Worm (Caenorhabditis elegans) whole organism, L4 larva: ENCODE data around the gene B0547.2.
A peak's percentile ranks its signal among the peaks of the same experiment; 100 is the strongest.

ENCODE experiments used
- F10B5.3 ChIP-seq: sonication (generic microtip); optimal IDR thresholded peaks from 2 replicates; lab custom pipeline; 2016; ENCODE audit warnings: mild to moderate bottlenecking, missing genetic modification characterization, missing compliant biosample characterization
- F26F4.8 ChIP-seq: fragments of 200-800 bp; sonication (Bioruptor generic); conservative IDR thresholded peaks from 2 replicates; pipeline ENCODE4 v1.3.6; 2022; ENCODE audit warnings: missing genetic modification characterization, missing compliant biosample characterization
- T20F7.1 ChIP-seq: fragments of 200-800 bp; sonication (Bioruptor generic); optimal IDR thresholded peaks from 2 replicates; lab custom pipeline; 2018; ENCODE audit warnings: mild to moderate bottlenecking, missing genetic modification characterization, missing compliant biosample characterization
- T26A8.4 ChIP-seq: fragments of 200-800 bp; sonication (Bioruptor generic); IDR thresholded peaks from 2 replicates; pipeline ENCODE4 v1.3.6; 2022; ENCODE audit warnings: missing genetic modification characterization, missing compliant biosample characterization
- aha-1 ChIP-seq: fragments of 150-350 bp; peaks from one replicate; lab custom pipeline; 2014; ENCODE audit warnings: missing biosample characterization, missing genetic modification characterization
- aly-2 ChIP-seq: sonication (generic microtip); optimal IDR thresholded peaks from 2 replicates; lab custom pipeline; 2018; ENCODE audit warnings: missing biosample characterization, missing genetic modification characterization
- ama-1 ChIP-seq: fragments of 150-350 bp; optimal IDR thresholded peaks from 2 replicates; lab custom pipeline; 2014; ENCODE audit warnings: inconsistent platforms, mixed read lengths
- arid-1 ChIP-seq: fragments of 200-800 bp; sonication (Bioruptor generic); conservative IDR thresholded peaks from 2 replicates; pipeline ENCODE4 v1.3.6; 2022; ENCODE audit warnings: missing genetic modification reagents, missing genetic modification characterization, missing compliant biosample characterization
- ceh-62 ChIP-seq: sonication (generic microtip); optimal IDR thresholded peaks from 2 replicates; lab custom pipeline; 2017; ENCODE audit warnings: missing biosample characterization, missing genetic modification characterization
- ceh-82 ChIP-seq: sonication (generic microtip); optimal IDR thresholded peaks from 2 replicates; lab custom pipeline; 2017; ENCODE audit warnings: missing biosample characterization, missing genetic modification characterization
- cey-2 ChIP-seq: sonication (generic microtip); optimal IDR thresholded peaks from 3 replicates; lab custom pipeline; 2017; ENCODE audit warnings: missing genetic modification characterization, mild to moderate bottlenecking, missing compliant biosample characterization, antibody characterized with exemption, borderline replicate concordance; ENCODE audit not compliant: insufficient read depth
- ctbp-1 ChIP-seq: fragments of 200-800 bp; sonication (Bioruptor generic); IDR thresholded peaks from 2 replicates; pipeline ENCODE4 v1.3.6; 2022; ENCODE audit warnings: missing genetic modification reagents, missing genetic modification characterization, missing compliant biosample characterization
- daf-12 ChIP-seq: fragments of 150-350 bp; optimal IDR thresholded peaks from 2 replicates; lab custom pipeline; 2014; ENCODE audit warnings: missing biosample characterization, missing genetic modification reagents, missing genetic modification characterization
- dmd-6 ChIP-seq: fragments of 200-800 bp; sonication (Bioruptor generic); IDR thresholded peaks from 2 replicates; pipeline ENCODE4 v1.3.6; 2022; ENCODE audit warnings: missing genetic modification reagents, missing genetic modification characterization, missing compliant biosample characterization
- dmd-9 ChIP-seq: fragments of 200-800 bp; sonication (Bioruptor generic); IDR thresholded peaks from 2 replicates; pipeline ENCODE4 v1.3.6; 2022; ENCODE audit warnings: missing genetic modification reagents, missing genetic modification characterization, missing compliant biosample characterization
- dpl-1 ChIP-seq: fragments of 150-350 bp; optimal IDR thresholded peaks from 2 replicates; lab custom pipeline; 2014; ENCODE audit warnings: missing biosample characterization, missing genetic modification reagents, missing genetic modification characterization
- dve-1 ChIP-seq: sonication (generic microtip); optimal IDR thresholded peaks from 2 replicates; lab custom pipeline; 2017; ENCODE audit warnings: antibody characterized with exemption, mild to moderate bottlenecking, missing genetic modification characterization, missing compliant biosample characterization; ENCODE audit not compliant: insufficient read depth
- egl-27 ChIP-seq: sonication (generic microtip); optimal IDR thresholded peaks from 3 replicates; lab custom pipeline; 2017; ENCODE audit warnings: missing biosample characterization, missing genetic modification reagents, missing genetic modification characterization
- hlh-11 ChIP-seq: fragments of 200-800 bp; sonication (Bioruptor generic); optimal IDR thresholded peaks from 2 replicates; lab custom pipeline; 2018; ENCODE audit warnings: mild to moderate bottlenecking, missing genetic modification characterization, missing compliant biosample characterization
- hlh-30 ChIP-seq: sonication (generic microtip); optimal IDR thresholded peaks from 2 replicates; lab custom pipeline; 2017; ENCODE audit warnings: antibody characterized with exemption, mild to moderate bottlenecking, missing genetic modification characterization, missing compliant biosample characterization; ENCODE audit not compliant: insufficient read depth
- hmg-1.1 ChIP-seq: fragments of 200-800 bp; sonication (Bioruptor generic); IDR thresholded peaks from 2 replicates; pipeline ENCODE4 v1.3.6; 2022; ENCODE audit warnings: missing genetic modification reagents, missing genetic modification characterization, missing compliant biosample characterization
- lin-1 ChIP-seq: fragments of 200-800 bp; sonication (Bioruptor generic); IDR thresholded peaks from 2 replicates; pipeline ENCODE4 v1.3.6; 2022; ENCODE audit warnings: missing genetic modification reagents, missing genetic modification characterization, missing compliant biosample characterization
- lin-15B ChIP-seq: fragments of 150-350 bp; sonication (generic microtip); optimal IDR thresholded peaks from 3 replicates; lab custom pipeline; 2014; ENCODE audit warnings: missing biosample characterization, missing genetic modification characterization
- lin-38 ChIP-seq: fragments of 200-800 bp; sonication (Bioruptor generic); IDR thresholded peaks from 2 replicates; pipeline ENCODE4 v1.3.6; 2022; ENCODE audit warnings: missing genetic modification reagents, missing genetic modification characterization, missing compliant biosample characterization
- lin-39 ChIP-seq: fragments of 150-350 bp; optimal IDR thresholded peaks from 2 replicates; lab custom pipeline; 2014; ENCODE audit warnings: missing biosample characterization, missing genetic modification reagents, missing genetic modification characterization
- lir-3 ChIP-seq: sonication (generic microtip); optimal IDR thresholded peaks from 2 replicates; lab custom pipeline; 2016; ENCODE audit warnings: mild to moderate bottlenecking, missing genetic modification characterization, missing compliant biosample characterization
- madf-9 ChIP-seq: fragments of 200-800 bp; sonication (Bioruptor generic); conservative IDR thresholded peaks from 2 replicates; pipeline ENCODE4 v1.3.6; 2022; ENCODE audit warnings: missing genetic modification reagents, missing genetic modification characterization, missing compliant biosample characterization
- mdl-1 ChIP-seq, 2 experiments: fragments of 150-350 bp in 1 of 2; sonication (generic microtip) in 1 of 2; optimal IDR thresholded peaks; 2 replicates each; lab custom pipeline; 2014 to 2017; ENCODE audit warnings: missing biosample characterization in 2 of 2, missing genetic modification characterization in 2 of 2
- mdt-29 ChIP-seq: fragments of 200-800 bp; sonication (Bioruptor generic); IDR thresholded peaks from 2 replicates; pipeline ENCODE4 v1.3.6; 2022; ENCODE audit warnings: missing genetic modification reagents, missing genetic modification characterization, missing compliant biosample characterization
- mes-2 ChIP-seq: sonication (generic microtip); optimal IDR thresholded peaks from 2 replicates; lab custom pipeline; 2016; ENCODE audit warnings: missing genotype, mild to moderate bottlenecking, missing genetic modification characterization, missing compliant biosample characterization; ENCODE audit not compliant: poor library complexity, severe bottlenecking
- mxl-3 ChIP-seq: fragments of 200-800 bp; sonication (Bioruptor generic); optimal IDR thresholded peaks from 2 replicates; lab custom pipeline; 2018; ENCODE audit warnings: mild to moderate bottlenecking, missing genetic modification characterization, missing compliant biosample characterization
- nhr-10 ChIP-seq: fragments of 150-350 bp; optimal IDR thresholded peaks from 2 replicates; lab custom pipeline; 2014; ENCODE audit warnings: missing biosample characterization, missing genetic modification characterization
- nhr-111 ChIP-seq: fragments of 200-800 bp; sonication (Bioruptor generic); optimal IDR thresholded peaks from 2 replicates; lab custom pipeline; 2018; ENCODE audit warnings: mild to moderate bottlenecking, missing genetic modification characterization, missing compliant biosample characterization
- nhr-28 ChIP-seq: fragments of 150-350 bp; optimal IDR thresholded peaks from 2 replicates; lab custom pipeline; 2014; ENCODE audit warnings: missing biosample characterization, missing genetic modification characterization
- nhr-42 ChIP-seq: fragments of 200-800 bp; sonication (Bioruptor generic); IDR thresholded peaks from 2 replicates; pipeline ENCODE4 v1.3.6; 2022; ENCODE audit warnings: missing genetic modification characterization, missing compliant biosample characterization
- nhr-48 ChIP-seq: sonication (generic microtip); optimal IDR thresholded peaks from 2 replicates; lab custom pipeline; 2016; ENCODE audit warnings: mild to moderate bottlenecking, missing genetic modification characterization, missing compliant biosample characterization
- nhr-6 ChIP-seq: fragments of 150-350 bp; optimal IDR thresholded peaks from 2 replicates; lab custom pipeline; 2014; ENCODE audit warnings: missing biosample characterization, missing genetic modification characterization
- nhr-76 ChIP-seq: fragments of 150-350 bp; optimal IDR thresholded peaks from 2 replicates; lab custom pipeline; 2014; ENCODE audit warnings: missing biosample characterization, missing genetic modification characterization
- pha-4 ChIP-seq, 2 experiments: fragments of 150-350 bp in 1 of 2; fragments of 200-800 bp in 1 of 2; sonication (Bioruptor generic) in 1 of 2; IDR thresholded peaks in 1 of 2; optimal IDR thresholded peaks in 1 of 2; 2 replicates each; pipeline versions ENCODE4 v1.3.6 to Lab custom; 2014 to 2022; ENCODE audit warnings: missing genetic modification characterization in 2 of 2, missing genetic modification reagents in 2 of 2, missing biosample characterization in 1 of 2, missing compliant biosample characterization in 1 of 2
- php-3 ChIP-seq: fragments of 200-800 bp; sonication (Bioruptor generic); IDR thresholded peaks from 2 replicates; pipeline ENCODE4 v1.3.6; 2022; ENCODE audit warnings: missing genetic modification reagents, missing genetic modification characterization, missing compliant biosample characterization
- rbr-2 ChIP-seq: sonication (generic microtip); optimal IDR thresholded peaks from 2 replicates; lab custom pipeline; 2016; ENCODE audit warnings: missing genotype, missing genetic modification characterization, missing compliant biosample characterization
- snpc-1.2 ChIP-seq: fragments of 200-800 bp; sonication (Bioruptor generic); IDR thresholded peaks from 2 replicates; pipeline ENCODE4 v1.3.6; 2022; ENCODE audit warnings: missing genetic modification reagents, missing genetic modification characterization, missing compliant biosample characterization
- spr-3 ChIP-seq: fragments of 200-800 bp; sonication (Bioruptor generic); optimal IDR thresholded peaks from 2 replicates; lab custom pipeline; 2018; ENCODE audit warnings: mild to moderate bottlenecking, missing genetic modification characterization, missing compliant biosample characterization
- unc-39 ChIP-seq: sonication (generic microtip); optimal IDR thresholded peaks from 2 replicates; lab custom pipeline; 2017; ENCODE audit warnings: missing biosample characterization, missing genetic modification characterization
- unc-62 ChIP-seq, 3 experiments: fragments of 150-350 bp in 1 of 3; sonication (generic microtip); optimal IDR thresholded peaks in 2 of 3; peaks in 1 of 3; 1 replicate in 1 of 3; 2 replicates in 2 of 3; lab custom pipeline; 2014 to 2017; ENCODE audit warnings: missing biosample characterization in 3 of 3, missing genetic modification characterization in 3 of 3, missing genetic modification reagents in 3 of 3, missing genotype in 1 of 3
- zag-1 ChIP-seq: fragments of 150-350 bp; optimal IDR thresholded peaks from 2 replicates; lab custom pipeline; 2014; ENCODE audit warnings: missing biosample characterization, missing genetic modification characterization
- zfp-3 ChIP-seq: fragments of 200-800 bp; sonication (Bioruptor generic); conservative IDR thresholded peaks from 2 replicates; pipeline ENCODE4 v1.3.6; 2022; ENCODE audit warnings: missing genetic modification reagents, missing genetic modification characterization, missing compliant biosample characterization
- ztf-7 ChIP-seq: fragments of 150-350 bp; optimal IDR thresholded peaks from 2 replicates; lab custom pipeline; 2014; ENCODE audit warnings: missing biosample characterization, missing genetic modification characterization

The B0547.2 gene

DNA sequence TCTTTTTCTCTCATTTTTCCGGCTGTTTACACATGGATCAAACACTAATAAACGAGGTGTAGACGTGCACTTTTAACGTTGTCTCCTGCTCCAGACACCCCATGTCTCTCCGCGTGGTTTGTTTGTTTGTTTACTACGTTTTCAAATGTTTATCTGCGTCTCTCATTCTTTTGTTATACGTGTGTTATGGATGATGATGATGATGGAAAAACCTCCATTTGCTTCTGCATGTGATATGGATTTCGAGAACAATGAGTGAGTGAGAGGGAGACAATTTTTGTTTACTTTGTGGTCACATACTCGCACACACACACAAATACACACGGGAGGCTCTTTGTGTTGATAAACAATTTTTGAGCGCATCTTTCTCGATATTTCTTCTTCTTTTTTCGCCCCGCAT, 41.3 kb upstream of the B0547.2 start (continued):
- TF ChIP-seq aha-1 (peak; percentile 98), lin-15B (no peak), snpc-1.2 (GFP tag; lab: Robert Waterston, UW) (no peak), mes-2 (no peak), ceh-62 (no peak), zag-1 (tag; lab: Kevin White, UChicago) (no peak), T20F7.1 (GFP tag; lab: Kevin White, UChicago) (peak; percentile 37), lin-1 (GFP tag; lab: Robert Waterston, UW) (no peak), ctbp-1 (GFP tag; lab: Robert Waterston, UW) (no peak), aly-2 (tag; lab: Kevin White, UChicago) (no peak), lir-3 (tag; lab: Kevin White, UChicago) (no peak)

DNA sequence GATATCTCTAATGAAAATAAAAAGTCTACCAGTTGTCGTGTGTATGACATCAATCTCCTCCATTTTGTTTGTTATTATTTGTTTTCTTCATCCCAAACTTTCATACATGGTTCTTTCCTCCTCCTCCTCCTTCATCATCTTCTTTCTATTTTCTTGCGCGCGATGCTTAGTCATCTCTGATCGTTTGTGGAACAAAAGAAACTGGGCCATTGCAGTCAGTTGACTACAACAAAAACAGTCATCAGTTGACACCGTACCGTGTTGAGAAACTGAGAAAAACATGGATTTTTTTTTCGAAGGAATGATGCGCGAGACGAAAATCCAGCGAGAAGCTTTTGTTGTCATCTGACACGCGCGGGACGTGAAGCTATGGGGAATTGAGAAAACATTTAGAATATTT, 40.6 kb upstream of the B0547.2 start:
- no peak for TF ChIP-seq F10B5.3 (tag; lab: Kevin White, UChicago)
- no peak for TF ChIP-seq mxl-3 (GFP tag; lab: Kevin White, UChicago)
- no peak for TF ChIP-seq unc-39 (tag; lab: Kevin White, UChicago)
- TF ChIP-seq T20F7.1 (GFP tag; lab: Kevin White, UChicago), result no peak
- peak; percentile 20; the same call in 1 of the 2 replicates for TF ChIP-seq dmd-6 (GFP tag; lab: Robert Waterston, UW)
- TF ChIP-seq dmd-9 (GFP tag; lab: Robert Waterston, UW), result no peak
- TF ChIP-seq dve-1 (tag; lab: Kevin White, UChicago), result peak; percentile 54
- no peak for TF ChIP-seq php-3 (GFP tag; lab: Robert Waterston, UW)
- TF ChIP-seq unc-62 (GFP tag; optimal IDR thresholded peaks at IDR 0.05 in 1 of 2; lab: Kevin White, UChicago), result no peak
- no peak for TF ChIP-seq unc-62 (tag; optimal IDR thresholded peaks at IDR 0.05; lab: Kevin White, UChicago)
- no peak for TF ChIP-seq lin-38
- TF ChIP-seq T26A8.4, result no peak
- TF ChIP-seq nhr-111 (GFP tag; lab: Kevin White, UChicago), result no peak
- no peak for TF ChIP-seq nhr-10 (tag; lab: Kevin White, UChicago)
- peak; percentile 70 for TF ChIP-seq nhr-6 (tag; lab: Kevin White, UChicago)
- no peak for TF ChIP-seq spr-3
- TF ChIP-seq arid-1 (GFP tag; lab: Robert Waterston, UW), result no peak
- TF ChIP-seq nhr-76 (tag; lab: Kevin White, UChicago), result no peak
- TF ChIP-seq nhr-48, result no peak
- TF ChIP-seq nhr-42, result no peak
- no peak for TF ChIP-seq dpl-1 (GFP tag; lab: Kevin White, UChicago)
- TF ChIP-seq hlh-11 (tag; lab: Kevin White, UChicago), result peak; percentile 71
- TF ChIP-seq mdt-29 (GFP tag; lab: Robert Waterston, UW), result no peak
- TF ChIP-seq cey-2 (tag; lab: Kevin White, UChicago), result peak; percentile 22
- no peak for TF ChIP-seq zfp-3 (GFP tag; lab: Robert Waterston, UW)
- no peak for TF ChIP-seq lin-39 (tag; lab: Kevin White, UChicago)
- TF ChIP-seq egl-27, result no peak
- peak; percentile 40 for TF ChIP-seq ama-1
- TF ChIP-seq mdl-1 (tag; optimal IDR thresholded peaks at IDR 0.05; lab: Kevin White, UChicago), result peak in 1 of 2 experiments; percentile 61
- TF ChIP-seq daf-12 (tag; lab: Kevin White, UChicago), result no peak
- no peak for TF ChIP-seq lin-1 (GFP tag; lab: Robert Waterston, UW)
- no peak for TF ChIP-seq ceh-82 (tag; lab: Kevin White, UChicago)
- no peak for TF ChIP-seq hmg-1.1 (GFP tag; lab: Robert Waterston, UW)
- TF ChIP-seq F26F4.8 (GFP tag; lab: Robert Waterston, UW), result no peak
- no peak for TF ChIP-seq aly-2 (tag; lab: Kevin White, UChicago)
- TF ChIP-seq ztf-7, result no peak
- TF ChIP-seq madf-9 (GFP tag; lab: Robert Waterston, UW), result no peak
- no peak for TF ChIP-seq rbr-2
- peak; percentile 71 for TF ChIP-seq nhr-28 (tag; lab: Kevin White, UChicago)
- TF ChIP-seq hlh-30 (tag; lab: Kevin White, UChicago), result peak; percentile 92
- no peak; the same call in 1 of the 2 replicates for TF ChIP-seq pha-4 (GFP tag; IDR thresholded peaks at IDR 0.05; lab: Robert Waterston, UW)
- peak; percentile 30 for TF ChIP-seq pha-4 (tag; optimal IDR thresholded peaks at IDR 0.05; lab: Kevin White, UChicago)
